Fruit fly (Drosophila melanogaster) whole organism, embryonic: Measurements from ENCODE around the gene Orco.

ENCODE experiments used
- CG11695 ChIP-seq: fragments of 200-800 bp; sonication (Bioruptor generic); IDR thresholded peaks from 3 replicates; pipeline ENCODE4 v1.3.6; 2022; ENCODE audit warnings: missing biosample characterization, missing genetic modification characterization
- CG12155 ChIP-seq: fragments of 200-800 bp; sonication (Bioruptor generic); optimal IDR thresholded peaks from 3 replicates; lab custom pipeline; 2016; ENCODE audit warnings: missing biosample characterization, missing genetic modification characterization
- CG12659 ChIP-seq: fragments of 200-800 bp; sonication (Bioruptor generic); optimal IDR thresholded peaks from 3 replicates; lab custom pipeline; 2017; ENCODE audit warnings: mild to moderate bottlenecking, missing biosample characterization, missing genetic modification reagents, missing genetic modification characterization
- CG13287 ChIP-seq: fragments of 200-800 bp; sonication (Bioruptor generic); IDR thresholded peaks from 2 replicates; pipeline ENCODE4 v1.3.6; 2022; ENCODE audit warnings: missing biosample characterization, missing genetic modification characterization; ENCODE audit not compliant: partially characterized antibody
- CG15011 ChIP-seq: fragments of 200-800 bp; sonication (Bioruptor generic); optimal IDR thresholded peaks from 3 replicates; lab custom pipeline; 2018; ENCODE audit warnings: missing biosample characterization, mild to moderate bottlenecking, missing genetic modification characterization
- CG15073 ChIP-seq: fragments of 200-800 bp; sonication (Bioruptor generic); optimal IDR thresholded peaks from 2 replicates; lab custom pipeline; 2016; ENCODE audit warnings: missing biosample characterization, missing genetic modification characterization
- CG15269 ChIP-seq: fragments of 200-800 bp; sonication (Bioruptor generic); optimal IDR thresholded peaks from 2 replicates; lab custom pipeline; 2018; ENCODE audit warnings: missing biosample characterization, mild to moderate bottlenecking, missing genetic modification characterization, moderate library complexity
- CG1529 ChIP-seq: fragments of 200-800 bp; sonication (Bioruptor generic); optimal IDR thresholded peaks from 3 replicates; lab custom pipeline; 2018; ENCODE audit warnings: missing biosample characterization, missing genetic modification characterization
- CG17359 ChIP-seq: fragments of 200-800 bp; sonication (Bioruptor generic); optimal IDR thresholded peaks from 3 replicates; lab custom pipeline; 2018; ENCODE audit warnings: missing biosample characterization, mild to moderate bottlenecking, missing genetic modification characterization, moderate library complexity
- CG1792 ChIP-seq: fragments of 200-800 bp; sonication (Bioruptor generic); optimal IDR thresholded peaks from 2 replicates; lab custom pipeline; 2016; ENCODE audit warnings: missing biosample characterization, missing genetic modification characterization
- CG2678 ChIP-seq: fragments of 200-800 bp; sonication (Bioruptor generic); optimal IDR thresholded peaks from 3 replicates; lab custom pipeline; 2019; ENCODE audit warnings: missing biosample characterization, mild to moderate bottlenecking, missing genetic modification characterization, moderate library complexity
- CG31441 ChIP-seq: fragments of 200-800 bp; sonication (Bioruptor generic); IDR thresholded peaks from 2 replicates; pipeline ENCODE4 v1.3.6; 2022; ENCODE audit warnings: missing biosample characterization, missing genetic modification characterization
- CG33557 ChIP-seq: fragments of 200-800 bp; sonication (Bioruptor generic); optimal IDR thresholded peaks from 2 replicates; lab custom pipeline; 2019; ENCODE audit warnings: missing biosample characterization, mild to moderate bottlenecking, missing genetic modification characterization, moderate library complexity
- CG4282 ChIP-seq: fragments of 200-800 bp; sonication (Bioruptor generic); optimal IDR thresholded peaks from 2 replicates; lab custom pipeline; 2016; ENCODE audit warnings: missing biosample characterization, missing genetic modification characterization
- CG4820 ChIP-seq: fragments of 200-800 bp; sonication (Bioruptor generic); optimal IDR thresholded peaks from 3 replicates; lab custom pipeline; 2016; ENCODE audit warnings: missing biosample characterization, missing genetic modification characterization
- CG7963 ChIP-seq: fragments of 200-800 bp; sonication (Bioruptor generic); IDR thresholded peaks from 3 replicates; pipeline ENCODE4 v1.3.6; 2022; ENCODE audit warnings: missing biosample characterization, missing genetic modification characterization; ENCODE audit not compliant: partially characterized antibody
- CG8281 ChIP-seq: fragments of 200-800 bp; sonication (Bioruptor generic); optimal IDR thresholded peaks from 2 replicates; lab custom pipeline; 2018; ENCODE audit warnings: missing biosample characterization, mild to moderate bottlenecking, missing genetic modification characterization, moderate library complexity
- HLH54F ChIP-seq: fragments of 200-800 bp; sonication (Bioruptor generic); optimal IDR thresholded peaks from 3 replicates; lab custom pipeline; 2016; ENCODE audit warnings: missing biosample characterization, missing genetic modification characterization
- Hr3 ChIP-seq: fragments of 200-800 bp; sonication (Bioruptor generic); optimal IDR thresholded peaks from 3 replicates; lab custom pipeline; 2016; ENCODE audit warnings: missing biosample characterization, missing genetic modification characterization
- Hr39 ChIP-seq: fragments of >200 bp; optimal IDR thresholded peaks from 2 replicates; lab custom pipeline; 2017
- Hr51 ChIP-seq, 2 experiments: fragments of 200-800 bp; sonication (Bioruptor generic); optimal IDR thresholded peaks; 2 replicates in 1 of 2; 3 replicates in 1 of 2; lab custom pipeline; 2016 to 2018; ENCODE audit warnings: missing biosample characterization in 2 of 2, missing genetic modification characterization in 2 of 2, mild to moderate bottlenecking in 1 of 2, moderate library complexity in 1 of 2
- Jarid2 ChIP-seq: fragments of 200-800 bp; sonication (Bioruptor generic); optimal IDR thresholded peaks from 3 replicates; lab custom pipeline; 2017; ENCODE audit warnings: mild to moderate bottlenecking, missing biosample characterization, missing genetic modification reagents, missing genetic modification characterization
- Neu2 ChIP-seq: fragments of 200-800 bp; sonication (Bioruptor generic); optimal IDR thresholded peaks from 3 replicates; lab custom pipeline; 2016; ENCODE audit warnings: missing biosample characterization, missing genetic modification characterization, borderline replicate concordance
- Sox102F ChIP-seq: fragments of 200-800 bp; sonication (Bioruptor generic); optimal IDR thresholded peaks from 2 replicates; lab custom pipeline; 2018; ENCODE audit warnings: missing biosample characterization, mild to moderate bottlenecking, missing genetic modification characterization, moderate library complexity
- Taf1 ChIP-seq: fragments of 200-800 bp; sonication (Bioruptor generic); IDR thresholded peaks from 2 replicates; pipeline ENCODE4 v1.3.6; 2022; ENCODE audit warnings: missing biosample characterization, missing genetic modification characterization
- Usf ChIP-seq: fragments of 200-800 bp; sonication (Bioruptor generic); optimal IDR thresholded peaks from 2 replicates; lab custom pipeline; 2017; ENCODE audit warnings: missing genotype, missing biosample characterization, missing genetic modification characterization
- bbx ChIP-seq: fragments of 200-800 bp; sonication (Bioruptor generic); IDR thresholded peaks from 2 replicates; pipeline ENCODE4 v1.3.6; 2022; ENCODE audit warnings: missing biosample characterization, missing genetic modification characterization; ENCODE audit not compliant: partially characterized antibody
- croc ChIP-seq: fragments of 200-800 bp; sonication (Bioruptor generic); conservative IDR thresholded peaks from 3 replicates; pipeline ENCODE4 v1.3.6; 2022; ENCODE audit warnings: missing biosample characterization, missing genetic modification characterization
- crp ChIP-seq, 2 experiments: fragments of 200-800 bp; sonication (Bioruptor generic); optimal IDR thresholded peaks; 2 replicates in 1 of 2; 3 replicates in 1 of 2; lab custom pipeline; 2017; ENCODE audit warnings: missing biosample characterization in 2 of 2, missing genetic modification characterization in 2 of 2, mild to moderate bottlenecking in 1 of 2, moderate library complexity in 1 of 2
- dimm ChIP-seq: fragments of 200-800 bp; sonication (Bioruptor generic); IDR thresholded peaks from 2 replicates; pipeline ENCODE4 v1.3.6; 2022; ENCODE audit warnings: missing biosample characterization, missing genetic modification characterization
- ewg ChIP-seq: fragments of 200-800 bp; sonication (Bioruptor generic); optimal IDR thresholded peaks from 3 replicates; lab custom pipeline; 2017; ENCODE audit warnings: mild to moderate bottlenecking, missing biosample characterization, missing genetic modification reagents, missing genetic modification characterization
- fd102C ChIP-seq: fragments of 200-800 bp; sonication (Bioruptor generic); optimal IDR thresholded peaks from 2 replicates; lab custom pipeline; 2018; ENCODE audit warnings: missing biosample characterization, mild to moderate bottlenecking, missing genetic modification characterization, moderate library complexity
- fd64A ChIP-seq: fragments of 200-800 bp; sonication (Bioruptor generic); optimal IDR thresholded peaks from 3 replicates; lab custom pipeline; 2018; ENCODE audit warnings: missing biosample characterization, mild to moderate bottlenecking, missing genetic modification characterization
- fu2 ChIP-seq: fragments of 200-800 bp; sonication (Bioruptor generic); optimal IDR thresholded peaks from 2 replicates; lab custom pipeline; 2016; ENCODE audit warnings: missing biosample characterization, missing genetic modification characterization
- hbn ChIP-seq: fragments of 200-800 bp; sonication (Bioruptor generic); IDR thresholded peaks from 2 replicates; pipeline ENCODE4 v1.3.6; 2022; ENCODE audit warnings: missing biosample characterization, missing genetic modification characterization; ENCODE audit not compliant: partially characterized antibody
- klu ChIP-seq: fragments of 200-800 bp; sonication (Bioruptor generic); IDR thresholded peaks from 2 replicates; pipeline ENCODE4 v1.3.6; 2022; ENCODE audit warnings: missing biosample characterization, missing genetic modification characterization
- lab ChIP-seq: fragments of 200-800 bp; sonication (Bioruptor generic); optimal IDR thresholded peaks from 3 replicates; lab custom pipeline; 2017; ENCODE audit warnings: missing biosample characterization, missing genetic modification characterization, mild to moderate bottlenecking, moderate library complexity, missing genetic modification reagents
- lilli ChIP-seq: fragments of 200-800 bp; sonication (Bioruptor generic); optimal IDR thresholded peaks from 3 replicates; lab custom pipeline; 2016; ENCODE audit warnings: missing biosample characterization, missing genetic modification characterization
- lmd ChIP-seq: fragments of 200-800 bp; sonication (Bioruptor generic); IDR thresholded peaks from 2 replicates; pipeline ENCODE4 v1.3.6; 2022; ENCODE audit warnings: missing biosample characterization, missing genetic modification characterization
- nerfin-2 ChIP-seq: fragments of 200-800 bp; sonication (Bioruptor generic); IDR thresholded peaks from 2 replicates; pipeline ENCODE4 v1.3.6; 2022; ENCODE audit warnings: missing biosample characterization, missing genetic modification characterization; ENCODE audit not compliant: partially characterized antibody
- nmo ChIP-seq: fragments of 200-800 bp; sonication (Bioruptor generic); optimal IDR thresholded peaks from 2 replicates; lab custom pipeline; 2018; ENCODE audit warnings: missing biosample characterization, mild to moderate bottlenecking, missing genetic modification characterization, moderate library complexity
- phol ChIP-seq: fragments of 200-800 bp; sonication (Bioruptor generic); optimal IDR thresholded peaks from 3 replicates; lab custom pipeline; 2018; ENCODE audit warnings: missing biosample characterization, mild to moderate bottlenecking, missing genetic modification characterization, moderate library complexity
- pros ChIP-seq: fragments of 200-800 bp; sonication (Bioruptor generic); optimal IDR thresholded peaks from 3 replicates; lab custom pipeline; 2019; ENCODE audit warnings: missing biosample characterization, mild to moderate bottlenecking, missing genetic modification characterization, moderate library complexity
- salm ChIP-seq: fragments of 200-800 bp; sonication (Bioruptor generic); optimal IDR thresholded peaks from 2 replicates; lab custom pipeline; 2018; ENCODE audit warnings: missing biosample characterization, mild to moderate bottlenecking, missing genetic modification characterization
- stc ChIP-seq: fragments of 200-800 bp; sonication (Bioruptor generic); IDR thresholded peaks from 2 replicates; pipeline ENCODE4 v1.3.6; 2022; ENCODE audit warnings: missing biosample characterization, missing genetic modification characterization
- tin ChIP-seq: fragments of 200-800 bp; sonication (Bioruptor generic); optimal IDR thresholded peaks from 3 replicates; lab custom pipeline; 2016; ENCODE audit warnings: missing biosample characterization, missing genetic modification characterization
- vnd ChIP-seq: fragments of 200-800 bp; sonication (Bioruptor generic); IDR thresholded peaks from 3 replicates; pipeline ENCODE4 v1.3.6; 2022; ENCODE audit warnings: missing biosample characterization, missing genetic modification characterization; ENCODE audit not compliant: partially characterized antibody
- vvl ChIP-seq: fragments of 200-800 bp; sonication (Bioruptor generic); IDR thresholded peaks from 2 replicates; pipeline ENCODE4 v1.3.6; 2022; ENCODE audit warnings: missing biosample characterization, missing genetic modification characterization
- z ChIP-seq: fragments of 200-800 bp; sonication (Bioruptor generic); IDR thresholded peaks from 3 replicates; pipeline ENCODE4 v1.3.6; 2022; ENCODE audit warnings: missing biosample characterization, missing genetic modification characterization
- zfh2 ChIP-seq: fragments of 200-800 bp; sonication (Bioruptor generic); optimal IDR thresholded peaks from 2 replicates; lab custom pipeline; 2016; ENCODE audit warnings: missing biosample characterization, missing genetic modification characterization

Orco gene

DNA sequence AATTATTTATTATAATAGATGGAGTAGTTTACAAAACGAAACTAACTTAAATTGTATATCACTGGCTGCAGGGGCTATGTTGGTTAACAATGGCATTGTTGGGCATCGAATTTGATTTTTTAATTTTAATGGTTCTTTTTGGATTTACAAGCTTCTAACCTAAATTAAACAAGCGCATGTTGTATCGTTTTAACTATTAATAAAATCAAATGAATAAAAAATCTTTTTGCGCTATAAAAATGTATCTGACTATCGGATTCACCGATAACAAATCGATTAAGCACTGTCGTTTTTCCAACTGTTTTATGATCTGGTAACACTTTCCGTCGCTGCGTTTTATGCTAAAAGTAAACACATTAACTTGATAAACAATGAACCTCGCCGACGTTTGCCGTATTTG is 37.5 kb downstream of the Orco start, which contains the start of the genes hd and CG14667 (continued):
- no peak for TF ChIP-seq dimm (GFP tag; lab: Robert Waterston, UW)
- TF ChIP-seq pros, result no peak
- no peak for TF ChIP-seq CG15011 (GFP tag; lab: Kevin White, UChicago)
- TF ChIP-seq CG12659 (GFP tag; lab: Kevin White, UChicago), result peak; percentile 43
- no peak for TF ChIP-seq Hr3 (GFP tag; lab: Kevin White, UChicago)
- TF ChIP-seq z (GFP tag; lab: Robert Waterston, UW), result no peak
- TF ChIP-seq phol (tag; lab: Kevin White, UChicago), result peak; percentile 21
- no peak for TF ChIP-seq CG15073
- no peak for TF ChIP-seq fd64A (GFP tag; lab: Kevin White, UChicago)
- TF ChIP-seq CG15269, result no peak
- TF ChIP-seq nmo (GFP tag; lab: Kevin White, UChicago), result peak; percentile 40
- TF ChIP-seq lmd (GFP tag; lab: Robert Waterston, UW), result no peak
- no peak for TF ChIP-seq zfh2 (GFP tag; lab: Kevin White, UChicago)
- TF ChIP-seq Usf (GFP tag; lab: Kevin White, UChicago), result no peak
- TF ChIP-seq crp (GFP tag; optimal IDR thresholded peaks at IDR 0.05; lab: Kevin White, UChicago), result no peak
- TF ChIP-seq CG12155 (GFP tag; lab: Kevin White, UChicago), result peak; percentile 17
- TF ChIP-seq CG11695, result 0 out of 3 replicates have a peak, but pooled peaks have one; percentile 8
- TF ChIP-seq vnd (GFP tag; lab: Robert Waterston, UW), result no peak
- no peak for TF ChIP-seq lab (GFP tag; lab: Kevin White, UChicago)
- no peak for TF ChIP-seq stc (GFP tag; lab: Robert Waterston, UW)
- TF ChIP-seq Taf1 (GFP tag; lab: Robert Waterston, UW), result no peak
- no peak for TF ChIP-seq ewg (GFP tag; lab: Kevin White, UChicago)
- no peak for TF ChIP-seq Jarid2 (GFP tag; lab: Kevin White, UChicago)
- no peak for TF ChIP-seq Neu2 (GFP tag; lab: Kevin White, UChicago)
- no peak for TF ChIP-seq croc (GFP tag; lab: Robert Waterston, UW)
- peak; percentile 49; the same call in 2 of the 3 replicates for TF ChIP-seq CG7963 (GFP tag; lab: Robert Waterston, UW)
- 0 out of 2 replicates have a peak, but pooled peaks have one; percentile 20 for TF ChIP-seq vvl (GFP tag; lab: Robert Waterston, UW)
- TF ChIP-seq Hr39 (lab: Kevin White, UChicago), result no peak
- TF ChIP-seq hbn, result peak; percentile 47; the same call in 1 of the 2 replicates
- TF ChIP-seq lilli (GFP tag; lab: Kevin White, UChicago), result peak; percentile 5
- no peak for TF ChIP-seq klu
- TF ChIP-seq CG1529 (GFP tag; lab: Kevin White, UChicago), result no peak
- no peak for TF ChIP-seq fu2 (GFP tag; lab: Kevin White, UChicago)
- no peak for TF ChIP-seq CG31441 (GFP tag; lab: Robert Waterston, UW)
- no peak for TF ChIP-seq HLH54F (GFP tag; lab: Kevin White, UChicago)
- peak; percentile 42; the same call in 1 of the 2 replicates for TF ChIP-seq nerfin-2 (GFP tag; lab: Robert Waterston, UW)
- no peak for TF ChIP-seq Sox102F (GFP tag; lab: Kevin White, UChicago)
- no peak for TF ChIP-seq salm (tag; lab: Kevin White, UChicago)
- TF ChIP-seq Hr51 (GFP tag; optimal IDR thresholded peaks at IDR 0.05; lab: Kevin White, UChicago), result no peak
- peak; percentile 26; the same call in 1 of the 2 replicates for TF ChIP-seq bbx (GFP tag; lab: Robert Waterston, UW)
- TF ChIP-seq tin (GFP tag; lab: Kevin White, UChicago), result no peak
- TF ChIP-seq fd102C, result no peak
- no peak for TF ChIP-seq CG2678 (tag; lab: Kevin White, UChicago)
- no peak for TF ChIP-seq CG1792 (GFP tag; lab: Kevin White, UChicago)
- TF ChIP-seq CG13287 (GFP tag; lab: Robert Waterston, UW), result peak; percentile 67
- TF ChIP-seq CG33557, result peak; percentile 9
- no peak for TF ChIP-seq CG8281 (tag; lab: Kevin White, UChicago)
- no peak for TF ChIP-seq CG4820 (GFP tag; lab: Kevin White, UChicago)
- TF ChIP-seq CG4282 (GFP tag; lab: Kevin White, UChicago), result no peak
- TF ChIP-seq CG17359 (tag; lab: Kevin White, UChicago), result no peak
